Worm (Caenorhabditis elegans): Measurements from ENCODE around the gene T02D1.7.

The T02D1.7 gene

ce11 chrIV:17407025-17407424 lies at the start of gene T02D1.7:
TSS of gene T02D1.7 (minus strand) at chrIV:17407125.
- TF ChIP-seq flh-1 (GFP tag; optimal IDR thresholded peaks at IDR 0.05) = no peak
- no peak for TF ChIP-seq mls-2 (tag; optimal IDR thresholded peaks at IDR 0.05)
- no peak for TF ChIP-seq drap-1 (GFP tag; optimal IDR thresholded peaks at IDR 0.05)
- TF ChIP-seq mab-5 (tag; optimal IDR thresholded peaks at IDR 0.05) = no peak
- no peak for TF ChIP-seq nhr-237 (tag; optimal IDR thresholded peaks at IDR 0.05)

DNA sequence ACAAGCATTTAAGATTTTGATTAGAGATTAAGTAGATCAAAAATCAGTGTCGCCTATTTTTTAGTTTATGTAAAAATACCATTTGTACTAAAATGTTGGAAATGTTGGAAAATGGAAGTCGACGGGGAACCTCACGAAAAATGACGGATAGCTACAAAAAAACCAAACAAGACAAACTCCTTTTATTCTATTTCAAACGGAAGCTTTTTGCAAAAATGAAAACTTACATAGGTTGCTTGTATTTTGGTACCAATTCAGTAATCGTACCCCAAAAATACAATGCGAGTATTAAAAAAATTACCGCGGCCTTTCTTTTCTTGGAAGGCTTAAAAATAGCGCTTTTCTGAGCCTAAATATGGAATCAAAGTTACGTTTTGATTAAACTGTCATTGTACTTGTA lies 47.1 kb upstream of the T02D1.7 start:
- TF ChIP-seq unc-120 (tag; optimal IDR thresholded peaks at IDR 0.05; ENCODE audit: poor library complexity, severe bottlenecking) (no peak), ceh-43 (GFP tag; optimal IDR thresholded peaks at IDR 0.05) (no peak), unc-62 (GFP tag; optimal IDR thresholded peaks at IDR 0.05) (no peak), ces-1 (GFP tag; optimal IDR thresholded peaks at IDR 0.05) (no peak), sem-2 (GFP tag; optimal IDR thresholded peaks at IDR 0.05) (no peak), cnd-1 (tag; optimal IDR thresholded peaks at IDR 0.05) (no peak), lin-13 (tag; optimal IDR thresholded peaks at IDR 0.05) (no peak), elt-1 (tag; optimal IDR thresholded peaks at IDR 0.05; ENCODE audit: borderline replicate concordance, insufficient read depth) (no peak), ceh-83 (GFP tag; optimal IDR thresholded peaks at IDR 0.05) (no peak), hlh-1 (tag; optimal IDR thresholded peaks at IDR 0.05) (no peak), tbx-8 (GFP tag; optimal IDR thresholded peaks at IDR 0.05) (no peak), lsy-2 (tag; optimal IDR thresholded peaks at IDR 0.05) (no peak), unc-39 (tag; optimal IDR thresholded peaks at IDR 0.05) (no peak), mab-5 (tag; optimal IDR thresholded peaks at IDR 0.05) (no peak), blmp-1 (tag; optimal IDR thresholded peaks at IDR 0.05) (no peak), elt-3 (tag; optimal IDR thresholded peaks at IDR 0.05) (no peak)

ce11 chrIV:17453200-17453599 lies 46.3 kb upstream of the T02D1.7 start:
- no peak for TF ChIP-seq snpc-4 (tag; optimal IDR thresholded peaks at IDR 0.05)
- TF ChIP-seq nhr-28 (tag; optimal IDR thresholded peaks at IDR 0.05) = no peak
- no peak for TF ChIP-seq M03D4.4 (tag; optimal IDR thresholded peaks at IDR 0.05)
- TF ChIP-seq sptf-1 (tag; optimal IDR thresholded peaks at IDR 0.05) = no peak
- TF ChIP-seq tbx-8 (GFP tag; optimal IDR thresholded peaks at IDR 0.05) = no peak
- no peak for TF ChIP-seq flh-1 (GFP tag; optimal IDR thresholded peaks at IDR 0.05)
- TF ChIP-seq nhr-2 (tag; optimal IDR thresholded peaks at IDR 0.05) = no peak
- no peak for TF ChIP-seq lsy-2 (tag; optimal IDR thresholded peaks at IDR 0.05)
- TF ChIP-seq blmp-1 (tag; optimal IDR thresholded peaks at IDR 0.05) = peak; percentile 1
- TF ChIP-seq ham-2 (GFP tag; optimal IDR thresholded peaks at IDR 0.05) = peak; percentile 37
- TF ChIP-seq elt-1 (tag; optimal IDR thresholded peaks at IDR 0.05; ENCODE audit: borderline replicate concordance, insufficient read depth) = no peak
- TF ChIP-seq bed-3 (GFP tag; optimal IDR thresholded peaks at IDR 0.05) = no peak
- no peak for TF ChIP-seq mep-1 (tag; optimal IDR thresholded peaks at IDR 0.05)
- no peak for TF ChIP-seq nhr-237 (tag; optimal IDR thresholded peaks at IDR 0.05)
- TF ChIP-seq cnd-1 (tag; optimal IDR thresholded peaks at IDR 0.05) = no peak
- TF ChIP-seq mls-2 (tag; optimal IDR thresholded peaks at IDR 0.05) = no peak
- no peak for TF ChIP-seq unc-62 (GFP tag; optimal IDR thresholded peaks at IDR 0.05)

- TF ChIP-seq hlh-1 (tag; optimal IDR thresholded peaks at IDR 0.05) (no peak), lin-13 (tag; optimal IDR thresholded peaks at IDR 0.05) (no peak), drap-1 (GFP tag; optimal IDR thresholded peaks at IDR 0.05) (no peak)
Measured at ce11 chrIV:17450443-17450842, 43.5 kb upstream of the T02D1.7 start, which contains the start of gene F11E6.8. TSS of gene F11E6.8 (minus strand) at chrIV:17450543.

DNA sequence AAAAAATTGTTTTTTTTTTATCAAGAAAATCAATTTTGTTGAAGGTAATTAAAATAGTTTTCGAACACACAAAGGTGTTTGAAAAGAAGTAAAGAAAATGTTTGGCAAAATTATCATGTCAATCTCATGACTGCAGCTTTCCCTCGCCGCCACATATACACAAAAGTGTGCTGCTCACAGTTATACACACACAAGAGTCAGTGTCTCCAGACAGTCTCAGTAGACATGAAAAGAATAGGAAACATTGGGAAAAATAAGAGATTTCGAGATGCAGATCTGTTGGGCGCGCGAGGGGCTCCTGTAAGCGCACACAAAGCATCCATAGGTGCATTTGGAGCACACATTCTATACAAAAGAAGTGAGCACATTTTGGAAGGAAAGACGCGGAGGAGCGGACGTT lies 41.4 kb upstream of the T02D1.7 start:
- TF ChIP-seq flh-1 (GFP tag; optimal IDR thresholded peaks at IDR 0.05) (no peak), unc-39 (tag; optimal IDR thresholded peaks at IDR 0.05) (no peak), nhr-237 (tag; optimal IDR thresholded peaks at IDR 0.05) (no peak), cnd-1 (tag; optimal IDR thresholded peaks at IDR 0.05) (no peak), unc-120 (tag; optimal IDR thresholded peaks at IDR 0.05; ENCODE audit: poor library complexity, severe bottlenecking) (no peak), ces-1 (GFP tag; optimal IDR thresholded peaks at IDR 0.05) (no peak), drap-1 (GFP tag; optimal IDR thresholded peaks at IDR 0.05) (no peak), zip-8 (tag; optimal IDR thresholded peaks at IDR 0.05) (no peak), nhr-2 (tag; optimal IDR thresholded peaks at IDR 0.05) (no peak), blmp-1 (tag; optimal IDR thresholded peaks at IDR 0.05) (no peak), pha-4 (tag; optimal IDR thresholded peaks at IDR 0.05) (no peak), snpc-4 (tag; optimal IDR thresholded peaks at IDR 0.05) (no peak), M03D4.4 (tag; optimal IDR thresholded peaks at IDR 0.05) (no peak), ceh-43 (GFP tag; optimal IDR thresholded peaks at IDR 0.05) (no peak), ceh-83 (GFP tag; optimal IDR thresholded peaks at IDR 0.05) (no peak), bed-3 (GFP tag; optimal IDR thresholded peaks at IDR 0.05) (no peak)

Measured in whole organism, mixed stage, embryonic.